Fruit fly (Drosophila melanogaster): Measurements from ENCODE around the gene CG32576.

DNA sequence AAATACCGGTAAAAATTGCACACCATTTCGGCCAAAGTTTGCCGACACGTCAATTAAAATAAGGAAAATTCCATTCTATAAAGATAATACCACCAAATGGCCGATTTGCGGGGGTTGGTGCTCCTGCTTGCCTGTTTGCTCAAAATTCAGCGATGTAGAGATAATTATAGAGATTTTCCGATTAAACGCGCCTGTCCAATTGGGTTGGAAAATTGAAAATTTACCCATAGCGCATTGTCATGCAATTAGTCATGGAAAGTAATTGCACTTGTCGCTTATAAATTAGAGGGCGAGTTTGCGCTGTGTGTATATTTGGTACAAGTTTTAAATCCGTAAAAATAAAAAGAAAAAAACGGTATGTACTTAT lies 31.2 kb upstream of the CG32576 start:
- TF ChIP-seq Hr78 (GFP tag; optimal IDR thresholded peaks at IDR 0.05) (no peak), tai (GFP tag; optimal IDR thresholded peaks at IDR 0.05) (no peak), br (GFP tag; optimal IDR thresholded peaks at IDR 0.05) (no peak), dl (GFP tag; optimal IDR thresholded peaks at IDR 0.05; ENCODE audit: insufficient read depth in 1 of 2, partially characterized antibody in 2 of 2) (no peak), jim (GFP tag; optimal IDR thresholded peaks at IDR 0.05) (no peak)
